Worm (Caenorhabditis elegans): ENCODE results near the gene R07E4.1.

DNA sequence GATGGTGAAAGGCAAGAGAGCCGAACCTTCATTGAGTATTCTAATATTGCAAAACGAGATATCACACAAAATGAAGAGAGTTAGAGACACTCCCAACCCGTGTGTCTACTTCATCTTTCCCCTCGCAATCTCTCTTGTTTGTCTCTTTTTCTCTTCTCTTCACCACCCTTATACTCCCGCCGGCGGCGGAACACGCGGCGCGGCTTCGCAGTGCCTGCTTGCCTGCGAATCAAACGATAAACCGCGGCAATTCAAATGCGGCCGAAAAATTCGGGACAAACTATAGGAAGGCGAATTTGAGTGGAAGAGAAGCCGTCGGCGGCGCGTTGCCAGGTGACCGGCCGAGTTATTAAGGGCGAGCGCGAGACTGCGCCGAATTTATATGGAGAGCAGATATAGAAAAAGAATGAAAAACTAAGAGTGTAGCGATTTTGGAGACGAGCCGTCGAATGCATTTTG lies 25.7 kb downstream of the R07E4.1 start, which contains the start of gene klp-13:
- TF ChIP-seq nhr-11 (tag; optimal IDR thresholded peaks at IDR 0.05) (peak; percentile 90), mep-1 (tag; optimal IDR thresholded peaks at IDR 0.05) (peak; percentile 93), aly-2 (tag; optimal IDR thresholded peaks at IDR 0.05) (no peak), nhr-76 (tag; optimal IDR thresholded peaks at IDR 0.05) (no peak), Y5F2A.4 (GFP tag; optimal IDR thresholded peaks at IDR 0.05) (no peak), unc-39 (tag; optimal IDR thresholded peaks at IDR 0.05) (no peak), pha-4 (GFP tag; IDR thresholded peaks at IDR 0.05) (peak; percentile 36; the same call in 1 of the 2 replicates), pha-4 (tag; optimal IDR thresholded peaks at IDR 0.05) (no peak), nhr-25 (tag; optimal IDR thresholded peaks at IDR 0.05; ENCODE audit: borderline replicate concordance, insufficient read depth) (peak; percentile 14), egl-27 (tag; optimal IDR thresholded peaks at IDR 0.05) (no peak), lin-13 (GFP tag; optimal IDR thresholded peaks at IDR 0.05) (peak; percentile 85), ceh-32 (tag; optimal IDR thresholded peaks at IDR 0.05; ENCODE audit: poor library complexity) (no peak)

Data from whole organism, L4 larva.